Worm (Caenorhabditis elegans) whole organism, L1 larva: ENCODE measurements around the gene dcaf-13.
A peak's percentile ranks its signal among the peaks of the same experiment; 100 is the strongest.

Source experiments
- C04F5.9 ChIP-seq: sonication (generic microtip); optimal IDR thresholded peaks from 2 replicates; lab custom pipeline; 2016; ENCODE audit warnings: missing genetic modification characterization, missing compliant biosample characterization
- C16A3.4 ChIP-seq: fragments of 150-350 bp; optimal IDR thresholded peaks from 2 replicates; lab custom pipeline; 2014; ENCODE audit warnings: missing biosample characterization, missing genetic modification characterization
- C34B4.2 ChIP-seq: sonication (generic microtip); optimal IDR thresholded peaks from 2 replicates; lab custom pipeline; 2017; ENCODE audit warnings: mild to moderate bottlenecking, missing genetic modification characterization, missing compliant biosample characterization
- alr-1 ChIP-seq: fragments of 200-800 bp; sonication (Bioruptor generic); optimal IDR thresholded peaks from 2 replicates; lab custom pipeline; 2018; ENCODE audit warnings: borderline replicate concordance, mild to moderate bottlenecking, missing genetic modification characterization, missing compliant biosample characterization
- ama-1 ChIP-seq: fragments of 150-350 bp; optimal IDR thresholded peaks from 2 replicates; lab custom pipeline; 2014
- blmp-1 ChIP-seq: fragments of 150-350 bp; optimal IDR thresholded peaks from 2 replicates; lab custom pipeline; 2014; ENCODE audit warnings: missing biosample characterization, missing genetic modification characterization
- ceh-88 ChIP-seq: fragments of 200-800 bp; sonication (Bioruptor generic); IDR thresholded peaks from 2 replicates; pipeline ENCODE4 v1.3.6; 2022; ENCODE audit warnings: missing genetic modification characterization, missing compliant biosample characterization
- ceh-90 ChIP-seq: sonication (generic microtip); optimal IDR thresholded peaks from 2 replicates; lab custom pipeline; 2016; ENCODE audit warnings: missing genetic modification characterization, missing compliant biosample characterization
- dsc-1 ChIP-seq: sonication (generic microtip); optimal IDR thresholded peaks from 2 replicates; lab custom pipeline; 2016; ENCODE audit warnings: mild to moderate bottlenecking, missing genetic modification characterization, missing compliant biosample characterization
- efl-1 ChIP-seq, 4 experiments: fragments of 150-350 bp; optimal IDR thresholded peaks in 3 of 4; peaks in 1 of 4; 1 replicate in 1 of 4; 2 replicates in 3 of 4; lab custom pipeline; 2014; ENCODE audit warnings: missing biosample characterization in 2 of 4, missing genetic modification characterization in 2 of 4, missing genetic modification reagents in 2 of 4
- egl-27 ChIP-seq, 2 experiments: fragments of 150-350 bp in 1 of 2; sonication (generic microtip); optimal IDR thresholded peaks; 3 replicates each; lab custom pipeline; 2017 to 2018; ENCODE audit warnings: missing biosample characterization in 2 of 2, missing genetic modification characterization in 2 of 2, missing genetic modification reagents in 2 of 2
- fos-1 ChIP-seq: fragments of 150-350 bp; optimal IDR thresholded peaks from 2 replicates; lab custom pipeline; 2014; ENCODE audit warnings: missing biosample characterization, missing genetic modification characterization
- grh-1 ChIP-seq: fragments of 200-800 bp; sonication (Bioruptor generic); IDR thresholded peaks from 2 replicates; pipeline ENCODE4 v1.3.6; 2022; ENCODE audit warnings: missing genetic modification reagents, missing genetic modification characterization, missing compliant biosample characterization
- hlh-17 ChIP-seq: fragments of 200-800 bp; sonication (Bioruptor generic); optimal IDR thresholded peaks from 2 replicates; lab custom pipeline; 2018; ENCODE audit warnings: missing genetic modification characterization, mild to moderate bottlenecking, missing compliant biosample characterization, moderate library complexity, borderline replicate concordance
- jun-1 ChIP-seq: fragments of 150-350 bp; optimal IDR thresholded peaks from 2 replicates; lab custom pipeline; 2014; ENCODE audit warnings: missing biosample characterization, missing genetic modification reagents, missing genetic modification characterization
- lir-3 ChIP-seq: sonication (generic microtip); optimal IDR thresholded peaks from 2 replicates; lab custom pipeline; 2016; ENCODE audit warnings: mild to moderate bottlenecking, missing genetic modification characterization, moderate library complexity, missing compliant biosample characterization; ENCODE audit not compliant: poor library complexity
- lsy-2 ChIP-seq, 2 experiments: fragments of 150-350 bp; optimal IDR thresholded peaks; 2 replicates each; lab custom pipeline; 2014; ENCODE audit warnings: missing biosample characterization in 2 of 2, missing genetic modification characterization in 2 of 2
- mab-9 ChIP-seq: fragments of 200-800 bp; sonication (Bioruptor generic); IDR thresholded peaks from 2 replicates; pipeline ENCODE4 v1.3.6; 2022; ENCODE audit warnings: missing genetic modification reagents, missing genetic modification characterization, missing compliant biosample characterization
- mdl-1 ChIP-seq, 2 experiments: fragments of 150-350 bp; optimal IDR thresholded peaks; 2 replicates each; lab custom pipeline; 2014 to 2017; ENCODE audit warnings: missing biosample characterization in 2 of 2, missing genetic modification characterization in 2 of 2, inconsistent platforms in 1 of 2
- mef-2 ChIP-seq: fragments of 150-350 bp; optimal IDR thresholded peaks from 2 replicates; lab custom pipeline; 2014; ENCODE audit warnings: missing biosample characterization, missing genetic modification characterization
- nhr-11 ChIP-seq: fragments of 150-350 bp; optimal IDR thresholded peaks from 2 replicates; lab custom pipeline; 2014; ENCODE audit warnings: missing biosample characterization, missing genetic modification characterization
- nhr-12 ChIP-seq: sonication (generic microtip); optimal IDR thresholded peaks from 2 replicates; lab custom pipeline; 2017; ENCODE audit warnings: missing biosample characterization, missing genetic modification characterization
- nhr-20 ChIP-seq: sonication (generic microtip); optimal IDR thresholded peaks from 2 replicates; lab custom pipeline; 2016; ENCODE audit warnings: mild to moderate bottlenecking, missing genetic modification characterization, missing compliant biosample characterization
- nhr-237 ChIP-seq: fragments of 150-350 bp; optimal IDR thresholded peaks from 2 replicates; lab custom pipeline; 2014; ENCODE audit warnings: missing biosample characterization, missing genetic modification characterization
- nhr-28 ChIP-seq: fragments of 150-350 bp; optimal IDR thresholded peaks from 2 replicates; lab custom pipeline; 2014; ENCODE audit warnings: missing biosample characterization, missing genetic modification characterization
- nhr-71 ChIP-seq: sonication (generic microtip); optimal IDR thresholded peaks from 2 replicates; lab custom pipeline; 2016; ENCODE audit warnings: mild to moderate bottlenecking, missing genetic modification characterization, moderate library complexity, missing compliant biosample characterization
- nhr-77 ChIP-seq: fragments of 150-350 bp; optimal IDR thresholded peaks from 2 replicates; lab custom pipeline; 2014; ENCODE audit warnings: missing biosample characterization, missing genetic modification characterization
- nhr-90 ChIP-seq: sonication (generic microtip); optimal IDR thresholded peaks from 2 replicates; lab custom pipeline; 2016; ENCODE audit warnings: mild to moderate bottlenecking, missing genetic modification characterization, missing compliant biosample characterization; ENCODE audit not compliant: poor library complexity
- pag-3 ChIP-seq: sonication (generic microtip); optimal IDR thresholded peaks from 2 replicates; lab custom pipeline; 2017; ENCODE audit warnings: missing genetic modification characterization, mild to moderate bottlenecking, missing compliant biosample characterization, antibody characterized with exemption, borderline replicate concordance; ENCODE audit not compliant: insufficient read depth
- pax-3 ChIP-seq: fragments of 200-800 bp; sonication (Bioruptor generic); optimal IDR thresholded peaks from 2 replicates; lab custom pipeline; 2018; ENCODE audit warnings: mild to moderate bottlenecking, missing genetic modification characterization, moderate library complexity, missing compliant biosample characterization
- rnt-1 ChIP-seq: sonication (generic microtip); optimal IDR thresholded peaks from 2 replicates; lab custom pipeline; 2016; ENCODE audit warnings: mild to moderate bottlenecking, missing genetic modification characterization, moderate library complexity, missing compliant biosample characterization
- skn-1 ChIP-seq: fragments of 150-350 bp; optimal IDR thresholded peaks from 2 replicates; lab custom pipeline; 2014; ENCODE audit warnings: missing biosample characterization, missing genetic modification characterization
- snu-23 ChIP-seq: sonication (generic microtip); optimal IDR thresholded peaks from 2 replicates; lab custom pipeline; 2016; ENCODE audit warnings: missing genetic modification characterization, missing compliant biosample characterization
- sptf-1 ChIP-seq: fragments of 150-350 bp; optimal IDR thresholded peaks from 2 replicates; lab custom pipeline; 2014; ENCODE audit warnings: missing biosample characterization, missing genetic modification characterization
- sup-37 ChIP-seq: fragments of 200-800 bp; sonication (Bioruptor generic); optimal IDR thresholded peaks from 2 replicates; lab custom pipeline; 2018; ENCODE audit warnings: mild to moderate bottlenecking, missing genetic modification characterization, missing compliant biosample characterization
- swsn-7 ChIP-seq: sonication (generic microtip); optimal IDR thresholded peaks from 2 replicates; lab custom pipeline; 2016; ENCODE audit warnings: missing genetic modification characterization, missing compliant biosample characterization
- tbx-2 ChIP-seq: sonication (generic microtip); optimal IDR thresholded peaks from 2 replicates; lab custom pipeline; 2016; ENCODE audit warnings: missing genetic modification characterization, missing compliant biosample characterization
- tlp-1 ChIP-seq: fragments of 150-350 bp; optimal IDR thresholded peaks from 2 replicates; lab custom pipeline; 2014; ENCODE audit warnings: missing biosample characterization, missing genetic modification characterization
- unc-130 ChIP-seq: fragments of 150-350 bp; optimal IDR thresholded peaks from 2 replicates; lab custom pipeline; 2017; ENCODE audit warnings: missing biosample characterization, missing genetic modification characterization, inconsistent platforms
- unc-62 ChIP-seq: fragments of 150-350 bp; optimal IDR thresholded peaks from 2 replicates; lab custom pipeline; 2014; ENCODE audit warnings: missing biosample characterization, missing genetic modification reagents, missing genetic modification characterization
- unc-98 ChIP-seq: fragments of 200-800 bp; sonication (Bioruptor generic); IDR thresholded peaks from 2 replicates; pipeline ENCODE4 v1.3.6; 2022; ENCODE audit warnings: missing genetic modification characterization, missing compliant biosample characterization
- zip-4 ChIP-seq: fragments of 200-800 bp; sonication (Bioruptor generic); optimal IDR thresholded peaks from 2 replicates; lab custom pipeline; 2018; ENCODE audit warnings: mild to moderate bottlenecking, missing genetic modification characterization, moderate library complexity, missing compliant biosample characterization
- ztf-11 ChIP-seq, 2 experiments: sonication (generic microtip); optimal IDR thresholded peaks; 2 replicates each; lab custom pipeline; 2016 to 2017; ENCODE audit warnings: missing genetic modification characterization in 2 of 2, missing biosample characterization in 1 of 2, missing compliant biosample characterization in 1 of 2

Gene dcaf-13

ce11 chrII:4468897-4469459, 44.3 kb upstream of the dcaf-13 start:
- TF ChIP-seq hlh-17 (GFP tag; lab: Kevin White, UChicago) = no peak
- no peak for TF ChIP-seq alr-1 (tag; lab: Kevin White, UChicago)
- TF ChIP-seq unc-98 (GFP tag; lab: Robert Waterston, UW) = no peak
- TF ChIP-seq nhr-20 (tag; lab: Kevin White, UChicago) = peak; percentile 1

ce11 chrII:4467869-4468268, 43.2 kb upstream of the dcaf-13 start, which contains the start of gene W06B4.2:
Gene W06B4.2, plus strand, starts transcription at chrII:4468169.
- no peak for TF ChIP-seq blmp-1
- no peak for TF ChIP-seq rnt-1 (tag; lab: Kevin White, UChicago)
- TF ChIP-seq nhr-11 (tag; lab: Kevin White, UChicago) = no peak
- no peak for TF ChIP-seq ztf-11 (tag; optimal IDR thresholded peaks at IDR 0.05; lab: Kevin White, UChicago)
- TF ChIP-seq nhr-71 (tag; lab: Kevin White, UChicago) = no peak
- no peak for TF ChIP-seq unc-130 (tag; lab: Kevin White, UChicago)
- TF ChIP-seq nhr-12 (tag; lab: Kevin White, UChicago) = no peak
- no peak for TF ChIP-seq swsn-7 (tag; lab: Kevin White, UChicago)
- TF ChIP-seq tbx-2 (tag; lab: Kevin White, UChicago) = no peak
- no peak for TF ChIP-seq lsy-2 (tag; optimal IDR thresholded peaks at IDR 0.05; lab: Kevin White, UChicago)
- TF ChIP-seq unc-98 (GFP tag; lab: Robert Waterston, UW) = no peak
- no peak for TF ChIP-seq mdl-1 (tag; optimal IDR thresholded peaks at IDR 0.05; lab: Kevin White, UChicago)
- no peak for TF ChIP-seq pax-3 (tag; lab: Kevin White, UChicago)
- no peak for TF ChIP-seq snu-23 (GFP tag; lab: Kevin White, UChicago)
- no peak for TF ChIP-seq pag-3
- TF ChIP-seq hlh-17 (GFP tag; lab: Kevin White, UChicago) = no peak
- no peak for TF ChIP-seq sup-37 (GFP tag; lab: Kevin White, UChicago)
- no peak for TF ChIP-seq ama-1

ce11 chrII:4462842-4463241, 38.1 kb upstream of the dcaf-13 start:
- TF ChIP-seq snu-23 (GFP tag; lab: Kevin White, UChicago) = no peak
- TF ChIP-seq mef-2 (tag; lab: Kevin White, UChicago) = no peak
- no peak for TF ChIP-seq unc-62 (GFP tag; lab: Kevin White, UChicago)
- TF ChIP-seq nhr-90 (tag; lab: Kevin White, UChicago) = no peak
- no peak for TF ChIP-seq nhr-12 (tag; lab: Kevin White, UChicago)
- TF ChIP-seq egl-27 (tag; optimal IDR thresholded peaks at IDR 0.05; lab: Kevin White, UChicago) = no peak
- no peak for TF ChIP-seq nhr-77 (tag; lab: Kevin White, UChicago)
- no peak for TF ChIP-seq fos-1
- no peak for TF ChIP-seq dsc-1 (tag; lab: Kevin White, UChicago)
- TF ChIP-seq nhr-237 (tag; lab: Kevin White, UChicago) = no peak
- TF ChIP-seq ceh-90 (tag; lab: Kevin White, UChicago) = no peak
- no peak for TF ChIP-seq jun-1 (tag; lab: Kevin White, UChicago)
- TF ChIP-seq skn-1 (tag; lab: Kevin White, UChicago) = no peak
- TF ChIP-seq C16A3.4 = no peak
- TF ChIP-seq tlp-1 = no peak
- no peak for TF ChIP-seq mab-9
- TF ChIP-seq hlh-17 (GFP tag; lab: Kevin White, UChicago) = no peak
- TF ChIP-seq ama-1 = no peak

ce11 chrII:4460851-4461250, 36.1 kb upstream of the dcaf-13 start, which contains the start of the genes T12C9.7 and vps-18:
Gene T12C9.7, minus strand, starts transcription at chrII:4460951.
Gene vps-18, plus strand, starts transcription at chrII:4461130.
- TF ChIP-seq C34B4.2 (tag; lab: Kevin White, UChicago) (no peak), sptf-1 (tag; lab: Kevin White, UChicago) (no peak), zip-4 (no peak), lsy-2 (tag; optimal IDR thresholded peaks at IDR 0.05; lab: Kevin White, UChicago) (no peak), nhr-11 (tag; lab: Kevin White, UChicago) (no peak), efl-1 (optimal IDR thresholded peaks at IDR 0.05; lab: Kevin White, UChicago) (no peak), efl-1 (GFP tag; optimal IDR thresholded peaks at IDR 0.05 in 1 of 2; lab: Kevin White, UChicago) (no peak), C04F5.9 (tag; lab: Kevin White, UChicago) (no peak), nhr-28 (tag; lab: Kevin White, UChicago) (no peak), lir-3 (tag; lab: Kevin White, UChicago) (no peak), ceh-88 (GFP tag; lab: Robert Waterston, UW) (no peak), grh-1 (GFP tag; lab: Robert Waterston, UW) (no peak)
